Fruit fly (Drosophila melanogaster): ENCODE results near the gene Efa6.

The Efa6 gene

DNA sequence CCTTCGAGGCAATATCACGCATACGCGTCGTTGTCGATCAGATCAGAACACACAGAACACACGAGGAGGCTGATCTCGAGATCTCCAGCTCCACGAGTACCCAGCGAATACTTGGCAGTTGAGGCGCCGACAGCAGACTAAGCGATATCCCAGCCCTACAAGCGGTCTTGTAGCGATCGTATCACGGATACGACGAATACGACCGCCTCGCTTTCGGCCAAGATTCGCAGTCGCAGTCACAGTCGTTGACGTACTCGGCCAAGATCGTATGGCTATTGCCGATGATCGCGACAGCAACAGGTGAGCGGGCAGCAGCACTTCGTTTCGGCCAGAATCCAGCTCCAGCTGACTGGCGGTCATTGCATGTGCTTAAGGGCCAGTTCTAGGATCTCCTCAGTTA lies 47.8 kb upstream of the Efa6 start, which contains the start of gene CG5326 (continued):
- TF ChIP-seq CG11504 (tag; optimal IDR thresholded peaks at IDR 0.05) (no peak), mam (GFP tag; optimal IDR thresholded peaks at IDR 0.05) (no peak), CG1529 (GFP tag; optimal IDR thresholded peaks at IDR 0.05) (no peak), fd102C (GFP tag; optimal IDR thresholded peaks at IDR 0.05) (no peak), gfzf (GFP tag; optimal IDR thresholded peaks at IDR 0.05) (no peak), CG13775 (GFP tag; optimal IDR thresholded peaks at IDR 0.05) (no peak), CG12104 (GFP tag; optimal IDR thresholded peaks at IDR 0.05) (no peak), klu (GFP tag; IDR thresholded peaks at IDR 0.05) (no peak), gsb (GFP tag; IDR thresholded peaks at IDR 0.05) (no peak), CG18262 (tag; optimal IDR thresholded peaks at IDR 0.05) (no peak), CG15601 (tag; optimal IDR thresholded peaks at IDR 0.05) (no peak), ATbp (GFP tag; optimal IDR thresholded peaks at IDR 0.05) (no peak), CrebB (tag; optimal IDR thresholded peaks at IDR 0.05) (no peak), sob (GFP tag; IDR thresholded peaks at IDR 0.05) (peak; percentile 23; the same call in 1 of the 2 replicates), CHES-1-like (GFP tag; optimal IDR thresholded peaks at IDR 0.05) (no peak), CG3726 (GFP tag; IDR thresholded peaks at IDR 0.05) (no peak), CG2116 (GFP tag; optimal IDR thresholded peaks at IDR 0.05) (no peak), Atf-2 (GFP tag; optimal IDR thresholded peaks at IDR 0.05) (no peak), bab2 (GFP tag; optimal IDR thresholded peaks at IDR 0.05) (no peak), bbx (GFP tag; IDR thresholded peaks at IDR 0.05; ENCODE audit: partially characterized antibody) (no peak), CG17359 (tag; optimal IDR thresholded peaks at IDR 0.05) (no peak), Pdp1 (GFP tag; optimal IDR thresholded peaks at IDR 0.05) (no peak), hbn (GFP tag; IDR thresholded peaks at IDR 0.05; ENCODE audit: partially characterized antibody) (no peak), phol (tag; optimal IDR thresholded peaks at IDR 0.05) (no peak), Poxn (GFP tag; IDR thresholded peaks at IDR 0.05) (no peak), Dp (GFP tag; optimal IDR thresholded peaks at IDR 0.05) (no peak), Dip2 (GFP tag; IDR thresholded peaks at IDR 0.05) (no peak), CG4328 (GFP tag; optimal IDR thresholded peaks at IDR 0.05) (no peak), NK7.1 (GFP tag; optimal IDR thresholded peaks at IDR 0.05) (no peak), Mrtf (GFP tag; IDR thresholded peaks at IDR 0.05) (no peak), Antp (GFP tag; optimal IDR thresholded peaks at IDR 0.05) (no peak), Nf-YC (tag; optimal IDR thresholded peaks at IDR 0.05) (no peak), so (GFP tag; IDR thresholded peaks at IDR 0.05) (peak; percentile 24; the same call in 1 of the 3 replicates), oc (tag; optimal IDR thresholded peaks at IDR 0.05) (no peak), C15 (GFP tag; IDR thresholded peaks at IDR 0.05) (no peak), PHDP (tag; optimal IDR thresholded peaks at IDR 0.05) (no peak), CG13894 (tag; optimal IDR thresholded peaks at IDR 0.05) (peak; percentile 27), sisA (GFP tag; IDR thresholded peaks at IDR 0.05) (no peak), sd (tag; optimal IDR thresholded peaks at IDR 0.05) (no peak), CG14014 (GFP tag; IDR thresholded peaks at IDR 0.05) (peak; percentile 32; the same call in 1 of the 2 replicates), CG1233 (GFP tag; optimal IDR thresholded peaks at IDR 0.05) (no peak), Atf3 (GFP tag; optimal IDR thresholded peaks at IDR 0.05) (no peak), CG6654 (GFP tag; optimal IDR thresholded peaks at IDR 0.05) (no peak)
